Worm (Caenorhabditis elegans) whole organism, midembryonic: ENCODE data around the gene nduv-2.

Source experiments
- flt-1 ChIP-seq: fragments of 200-800 bp; sonication (Bioruptor generic); IDR thresholded peaks from 2 replicates; pipeline ENCODE4 v1.3.6; 2022; ENCODE audit warnings: missing genetic modification characterization, missing compliant biosample characterization
- klf-2 ChIP-seq: fragments of 200-800 bp; sonication (Bioruptor generic); conservative IDR thresholded peaks from 2 replicates; pipeline ENCODE4 v1.3.6; 2022; ENCODE audit warnings: missing genetic modification reagents, missing genetic modification characterization, missing compliant biosample characterization
- med-1 ChIP-seq: sonication (generic microtip); optimal IDR thresholded peaks from 2 replicates; lab custom pipeline; 2017; ENCODE audit warnings: missing genetic modification characterization, mild to moderate bottlenecking, missing compliant biosample characterization, antibody characterized with exemption, missing genetic modification reagents; ENCODE audit not compliant: insufficient read depth
- tab-1 ChIP-seq: fragments of 200-800 bp; sonication (Bioruptor generic); IDR thresholded peaks from 2 replicates; pipeline ENCODE4 v1.3.6; 2022; ENCODE audit warnings: missing genetic modification characterization, missing compliant biosample characterization
- ztf-29 ChIP-seq: fragments of 200-800 bp; sonication (Bioruptor generic); IDR thresholded peaks from 2 replicates; pipeline ENCODE4 v1.3.6; 2022; ENCODE audit warnings: missing genetic modification reagents, missing genetic modification characterization, missing compliant biosample characterization

DNA sequence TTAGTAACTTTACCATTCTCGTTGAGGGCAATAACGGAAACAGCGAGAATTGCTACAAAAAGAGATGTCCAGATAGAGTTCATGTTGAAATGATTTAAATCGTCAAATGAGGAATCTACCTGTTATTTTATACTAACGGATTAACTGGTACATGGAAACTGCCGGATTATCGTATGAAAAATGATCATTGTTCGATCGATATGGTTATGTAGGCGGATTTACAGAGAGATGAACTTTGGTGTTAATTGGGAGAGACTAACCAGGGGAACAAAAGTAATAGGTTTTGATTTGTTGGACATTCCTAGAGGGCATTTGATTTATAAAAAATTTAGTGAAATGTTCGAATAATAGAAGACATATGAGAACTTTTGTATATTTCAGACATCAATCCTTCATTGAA is 13.6 kb downstream of the nduv-2 start, which contains the start of gene spig-9:
- TF ChIP-seq tab-1 (GFP tag; lab: Robert Waterston, UW) (no peak), med-1 (no peak), klf-2 (GFP tag; lab: Robert Waterston, UW) (no peak), flt-1 (no peak), ztf-29 (GFP tag; lab: Robert Waterston, UW) (no peak)
